Fruit fly (Drosophila melanogaster): ENCODE data around the gene GCC185.
A peak's percentile ranks its signal among the peaks of the same experiment; 100 is the strongest.

- TF ChIP-seq CG11902 (GFP tag; optimal IDR thresholded peaks at IDR 0.05) (no peak), net (GFP tag; optimal IDR thresholded peaks at IDR 0.05) (no peak), Sox102F (GFP tag; optimal IDR thresholded peaks at IDR 0.05) (no peak), Met (GFP tag; optimal IDR thresholded peaks at IDR 0.05) (no peak), fd59A (GFP tag; optimal IDR thresholded peaks at IDR 0.05) (no peak), Gug (GFP tag; IDR thresholded peaks at IDR 0.05) (0 out of 2 replicates have a peak, but pooled peaks have one; percentile 23), eg (GFP tag; IDR thresholded peaks at IDR 0.05) (no peak), fkh (GFP tag; optimal IDR thresholded peaks at IDR 0.05) (peak; percentile 93), spab (GFP tag; optimal IDR thresholded peaks at IDR 0.05) (no peak), CG4318 (GFP tag; optimal IDR thresholded peaks at IDR 0.05) (no peak), CG9139 (GFP tag; optimal IDR thresholded peaks at IDR 0.05) (no peak), Eip93F (GFP tag; optimal IDR thresholded peaks at IDR 0.05) (no peak), Eip75B (GFP tag; optimal IDR thresholded peaks at IDR 0.05) (no peak)
Observed at dm6 chr3R:12016828-12017280, 6.3 kb downstream of the GCC185 start, which contains the start of the genes DCAF12 and Spt3.

All from whole organism, prepupa.